Fruit fly (Drosophila melanogaster): ENCODE results near the gene CG15260.

Gene CG15260

DNA sequence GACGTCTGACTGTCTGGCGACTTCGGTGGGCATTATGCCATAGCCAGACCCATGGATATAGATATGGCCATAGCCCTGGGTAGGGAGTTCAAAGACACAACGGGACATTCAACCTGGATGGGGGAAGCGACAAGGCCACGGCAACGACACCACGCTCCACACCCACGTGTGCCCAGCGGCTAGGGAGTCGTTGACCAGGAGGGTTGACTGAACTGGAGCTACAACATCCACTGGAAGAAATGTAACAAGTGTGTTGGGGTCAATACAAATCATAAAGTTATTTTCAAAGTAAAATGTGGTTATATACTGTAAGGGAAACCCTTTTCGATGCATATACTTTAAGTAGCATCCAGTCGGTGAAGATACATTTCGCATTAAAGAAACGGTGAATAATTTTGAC, 9.8 kb upstream of the CG15260 start:
- TF ChIP-seq CG4496 (GFP tag; IDR thresholded peaks at IDR 0.05): no peak
- TF ChIP-seq Pif1B (GFP tag; optimal IDR thresholded peaks at IDR 0.05): no peak
- TF ChIP-seq CG34367 (tag; optimal IDR thresholded peaks at IDR 0.05): no peak
- peak; percentile 83 for TF ChIP-seq EcR (GFP tag; optimal IDR thresholded peaks at IDR 0.05)
- no peak for TF ChIP-seq CG15710 (tag; optimal IDR thresholded peaks at IDR 0.05)
- TF ChIP-seq CG17806 (tag; optimal IDR thresholded peaks at IDR 0.05): no peak

DNA sequence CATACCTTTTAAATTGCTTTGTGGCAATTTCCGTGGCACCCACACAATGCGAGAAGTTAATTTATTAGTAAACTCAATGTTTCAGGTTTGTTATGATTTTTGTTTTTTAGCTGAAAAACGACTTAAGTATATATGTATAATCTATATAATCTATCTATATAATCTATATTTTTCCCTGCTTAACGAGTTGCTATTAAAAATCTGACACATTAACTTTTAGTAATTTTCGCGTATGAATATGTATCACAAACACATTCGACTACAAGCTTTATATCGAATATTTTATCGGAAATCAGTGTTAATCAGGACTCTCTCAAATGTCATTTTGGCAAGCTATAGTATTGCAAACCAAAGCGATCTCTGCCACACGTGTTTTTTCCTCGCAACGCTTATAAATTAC, 5.5 kb upstream of the CG15260 start, which contains the start of gene CG15262:
Gene CG15262 (plus strand): TSS at position 301 of the 400 bp plus-strand sequence.
- no peak for TF ChIP-seq gl (tag; optimal IDR thresholded peaks at IDR 0.05)
- TF ChIP-seq CG14655 (GFP tag; optimal IDR thresholded peaks at IDR 0.05): no peak

DNA sequence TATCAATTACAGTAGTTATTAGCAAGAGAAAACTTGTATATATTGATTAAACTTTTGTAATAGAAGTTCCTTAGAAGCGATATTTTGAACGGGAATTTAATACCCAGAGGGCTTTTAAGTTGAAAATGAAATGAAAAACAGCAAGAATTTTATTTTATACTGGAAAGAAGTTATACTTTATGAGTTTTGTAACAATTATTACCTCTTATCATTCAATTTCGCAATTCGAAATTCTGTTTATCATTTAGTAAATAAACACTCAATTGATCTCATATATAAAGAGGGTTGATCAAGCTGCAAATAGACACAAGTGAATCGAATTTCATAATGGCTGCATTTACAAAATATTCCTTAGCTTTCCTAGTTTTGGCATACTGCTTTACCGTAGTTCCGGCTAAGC, 7.3 kb downstream of the CG15260 start, which contains the start of gene CG15263:
Gene CG15263 (plus strand): TSS at position 301 of the 400 bp plus-strand sequence.
- TF ChIP-seq fd96Ca (GFP tag; IDR thresholded peaks at IDR 0.05) (no peak), Ets98B (GFP tag; IDR thresholded peaks at IDR 0.05) (no peak), CG9948 (tag; optimal IDR thresholded peaks at IDR 0.05) (no peak), CG4496 (GFP tag; IDR thresholded peaks at IDR 0.05) (no peak), D1 (tag; optimal IDR thresholded peaks at IDR 0.05) (no peak), Snoo (tag; optimal IDR thresholded peaks at IDR 0.05) (no peak), CG12605 (GFP tag; IDR thresholded peaks at IDR 0.05) (no peak)

DNA sequence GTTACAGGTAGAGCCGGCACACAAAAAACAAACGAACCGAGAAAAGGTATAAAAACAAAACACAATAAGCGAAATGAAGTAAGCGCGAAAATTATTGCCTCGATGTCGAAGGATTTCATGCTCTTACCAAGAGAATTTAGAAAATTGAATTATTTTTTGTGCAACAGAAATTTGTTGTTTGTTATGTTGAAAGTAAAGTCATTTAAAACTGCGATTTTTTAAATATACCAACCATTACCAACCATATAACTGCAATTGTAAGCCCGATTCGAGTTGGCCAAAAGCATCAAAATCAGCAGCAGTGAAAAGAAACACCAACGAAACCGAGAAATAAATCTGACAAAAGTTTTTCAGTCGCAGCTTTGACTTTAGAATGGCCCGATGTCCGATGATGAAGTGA, 11.1 kb downstream of the CG15260 start:
- TF ChIP-seq Snoo (tag; optimal IDR thresholded peaks at IDR 0.05): peak; percentile 39
- no peak for TF ChIP-seq Pif1B (GFP tag; optimal IDR thresholded peaks at IDR 0.05)

DNA sequence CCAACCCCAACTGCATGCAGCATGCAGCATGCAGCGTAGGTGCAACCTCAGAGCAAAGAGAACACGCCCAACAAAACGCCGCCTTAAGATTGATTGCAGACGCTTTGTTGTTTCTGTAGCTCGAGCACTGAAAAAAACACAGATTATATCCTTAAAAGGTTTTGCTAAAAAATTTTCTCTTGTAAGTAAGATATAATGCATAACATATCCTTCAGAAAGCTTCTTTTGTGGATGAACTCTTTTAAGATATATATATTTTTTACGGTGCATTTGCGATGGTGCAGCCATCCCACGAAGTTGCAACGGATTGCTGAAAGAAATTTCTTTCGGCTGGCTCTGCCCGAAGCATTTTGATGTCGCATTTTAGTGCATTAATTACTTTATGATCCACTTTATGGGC, 16.2 kb downstream of the CG15260 start:
- TF ChIP-seq fd96Ca (GFP tag; IDR thresholded peaks at IDR 0.05) (0 out of 3 replicates have a peak, but pooled peaks have one; percentile 8), Ets98B (GFP tag; IDR thresholded peaks at IDR 0.05) (no peak), gl (tag; optimal IDR thresholded peaks at IDR 0.05) (no peak), D1 (tag; optimal IDR thresholded peaks at IDR 0.05) (no peak), CG9948 (tag; optimal IDR thresholded peaks at IDR 0.05) (peak; percentile 32), CG34367 (tag; optimal IDR thresholded peaks at IDR 0.05) (peak; percentile 27), CG13204 (GFP tag; optimal IDR thresholded peaks at IDR 0.05) (no peak), CG8159 (tag; optimal IDR thresholded peaks at IDR 0.05) (peak; percentile 57), CG32121 (GFP tag; IDR thresholded peaks at IDR 0.05) (peak; percentile 29; the same call in 1 of the 2 replicates), Pif1B (GFP tag; optimal IDR thresholded peaks at IDR 0.05) (peak; percentile 32), Snoo (tag; optimal IDR thresholded peaks at IDR 0.05) (peak; percentile 43), CG17806 (tag; optimal IDR thresholded peaks at IDR 0.05) (peak; percentile 52), CG8301 (tag; optimal IDR thresholded peaks at IDR 0.05) (no peak), CG15710 (tag; optimal IDR thresholded peaks at IDR 0.05) (peak; percentile 39), Pif1A (GFP tag; optimal IDR thresholded peaks at IDR 0.05) (peak; percentile 36), CG4496 (GFP tag; IDR thresholded peaks at IDR 0.05) (0 out of 3 replicates have a peak, but pooled peaks have one; percentile 24), CG10348 (GFP tag; IDR thresholded peaks at IDR 0.05) (no peak), EcR (GFP tag; optimal IDR thresholded peaks at IDR 0.05) (no peak), CG12605 (GFP tag; IDR thresholded peaks at IDR 0.05) (no peak)

DNA sequence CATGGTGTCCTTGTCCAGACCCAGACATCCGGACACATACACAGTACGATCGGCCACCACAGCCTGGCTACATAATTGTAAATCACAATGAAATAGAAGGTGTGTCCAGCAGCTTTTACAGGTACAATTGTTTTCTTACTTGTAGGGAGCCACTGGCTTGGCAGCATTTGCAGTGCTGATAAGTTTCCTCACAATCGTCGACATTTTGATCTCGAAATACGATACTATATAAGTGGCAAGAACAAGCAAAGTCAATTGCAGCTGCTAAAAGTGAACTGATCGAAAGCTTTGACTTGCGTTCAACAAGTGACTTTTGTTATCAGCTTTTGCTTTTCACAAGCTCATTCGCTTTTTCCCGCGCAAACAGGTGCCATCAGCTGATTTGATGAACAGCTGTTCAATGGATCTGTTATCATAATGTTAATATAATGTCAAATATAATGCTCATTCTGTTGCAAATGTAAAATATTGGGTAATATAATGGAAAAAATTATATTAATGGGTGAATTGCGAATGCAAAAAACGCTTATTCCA, 17.2 kb downstream of the CG15260 start, which contains the start of gene UK114:
Gene UK114 (minus strand): TSS at position 309 of the 534 bp plus-strand sequence.
- TF ChIP-seq CG14655 (GFP tag; optimal IDR thresholded peaks at IDR 0.05): no peak

DNA sequence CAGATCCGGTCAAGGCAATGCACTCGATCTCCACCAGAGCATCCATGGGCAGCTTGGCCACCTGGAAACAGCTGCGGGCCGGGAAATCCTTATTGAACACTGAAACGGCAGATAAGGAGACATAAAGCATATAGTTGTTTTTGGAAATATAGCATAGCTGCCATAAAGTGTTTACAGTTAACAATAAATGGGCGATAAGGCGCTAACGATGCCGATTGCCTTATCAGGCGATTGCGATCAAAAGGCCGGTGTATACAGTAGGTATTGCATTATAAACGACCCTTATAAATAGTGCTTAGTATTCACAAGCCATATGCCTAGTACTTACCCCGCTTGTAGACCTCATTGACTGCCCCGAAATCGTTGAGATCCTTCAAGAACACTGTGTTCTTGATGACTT, 17.7 kb downstream of the CG15260 start:
- TF ChIP-seq Snoo (tag; optimal IDR thresholded peaks at IDR 0.05): no peak
- no peak for TF ChIP-seq D1 (tag; optimal IDR thresholded peaks at IDR 0.05)
- no peak for TF ChIP-seq CG12605 (GFP tag; IDR thresholded peaks at IDR 0.05)
- no peak for TF ChIP-seq CG17806 (tag; optimal IDR thresholded peaks at IDR 0.05)
- no peak for TF ChIP-seq CG8159 (tag; optimal IDR thresholded peaks at IDR 0.05)

DNA sequence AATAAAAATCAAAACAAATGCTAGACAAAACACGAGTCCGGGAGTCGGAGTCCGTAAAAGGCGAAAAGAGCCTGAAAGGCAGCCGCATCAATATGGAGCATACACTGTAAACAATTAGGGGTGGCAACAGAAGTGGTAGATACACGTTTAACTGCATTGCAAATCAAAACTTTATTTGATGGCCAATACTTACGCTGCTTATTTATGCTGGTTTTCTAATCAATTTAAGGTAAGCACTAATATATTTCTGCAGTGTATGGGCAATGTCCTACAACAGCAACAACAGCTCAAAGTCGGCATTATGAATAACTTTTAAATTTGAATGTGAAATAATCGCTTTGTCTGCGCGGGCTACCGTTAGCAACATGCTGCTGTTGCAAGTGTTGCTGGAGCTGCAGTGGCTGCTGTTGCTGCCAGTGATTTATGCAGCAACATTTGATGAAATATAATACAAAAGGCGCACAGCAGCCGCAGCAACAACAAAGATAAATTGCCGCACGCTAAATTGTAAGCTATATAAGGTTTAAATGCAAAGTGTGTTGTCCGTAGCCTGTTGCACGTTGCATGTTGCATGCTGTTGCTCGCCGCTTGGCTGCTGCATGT, 18.4 kb downstream of the CG15260 start:
- TF ChIP-seq CG4496 (GFP tag; IDR thresholded peaks at IDR 0.05) (no peak), gl (tag; optimal IDR thresholded peaks at IDR 0.05) (no peak), CG8301 (tag; optimal IDR thresholded peaks at IDR 0.05) (no peak), CG17806 (tag; optimal IDR thresholded peaks at IDR 0.05) (peak; percentile 37), Ets98B (GFP tag; IDR thresholded peaks at IDR 0.05) (peak; percentile 43; the same call in 1 of the 2 replicates), CG14655 (GFP tag; optimal IDR thresholded peaks at IDR 0.05) (no peak), CG9948 (tag; optimal IDR thresholded peaks at IDR 0.05) (peak; percentile 7), CG8159 (tag; optimal IDR thresholded peaks at IDR 0.05) (peak; percentile 4), EcR (GFP tag; optimal IDR thresholded peaks at IDR 0.05) (no peak), CG15710 (tag; optimal IDR thresholded peaks at IDR 0.05) (peak; percentile 22), CG34367 (tag; optimal IDR thresholded peaks at IDR 0.05) (no peak), fd96Ca (GFP tag; IDR thresholded peaks at IDR 0.05) (0 out of 3 replicates have a peak, but pooled peaks have one; percentile 28), Pif1B (GFP tag; optimal IDR thresholded peaks at IDR 0.05) (no peak), CG12605 (GFP tag; IDR thresholded peaks at IDR 0.05) (no peak)

All from whole organism, pupa.